Fruit fly (Drosophila melanogaster) whole organism, embryonic: ENCODE data around the gene Tctp.

Experiments used
- Bteb2 ChIP-seq: fragments of 200-800 bp; sonication (Bioruptor generic); optimal IDR thresholded peaks from 2 replicates; lab custom pipeline; 2016; ENCODE audit warnings: missing biosample characterization, missing genetic modification characterization
- CG10209 ChIP-seq: fragments of 200-800 bp; sonication (Bioruptor generic); optimal IDR thresholded peaks from 3 replicates; lab custom pipeline; 2017; ENCODE audit warnings: missing biosample characterization, mild to moderate bottlenecking, missing genetic modification characterization, missing genetic modification reagents
- CG10321 ChIP-seq: fragments of 200-800 bp; sonication (Bioruptor generic); IDR thresholded peaks from 2 replicates; pipeline ENCODE4 v1.3.6; 2022; ENCODE audit warnings: missing biosample characterization, missing genetic modification characterization
- CG10543 ChIP-seq: fragments of 200-800 bp; sonication (Bioruptor generic); optimal IDR thresholded peaks from 3 replicates; lab custom pipeline; 2017; ENCODE audit warnings: missing biosample characterization, mild to moderate bottlenecking, missing genetic modification characterization, moderate library complexity
- CG13424 ChIP-seq: fragments of 200-800 bp; sonication (Bioruptor generic); optimal IDR thresholded peaks from 2 replicates; lab custom pipeline; 2019; ENCODE audit warnings: missing biosample characterization, mild to moderate bottlenecking, missing genetic modification characterization, moderate library complexity
- CG13624 ChIP-seq: fragments of 200-800 bp; sonication (Bioruptor generic); optimal IDR thresholded peaks from 2 replicates; lab custom pipeline; 2016; ENCODE audit warnings: missing biosample characterization, missing genetic modification characterization
- CG15696 ChIP-seq: fragments of 200-800 bp; sonication (Bioruptor generic); optimal IDR thresholded peaks from 2 replicates; lab custom pipeline; 2019; ENCODE audit warnings: missing biosample characterization, mild to moderate bottlenecking, missing genetic modification characterization, moderate library complexity
- CG17361 ChIP-seq: fragments of 200-800 bp; sonication (Bioruptor generic); IDR thresholded peaks from 3 replicates; pipeline ENCODE4 v1.3.6; 2022; ENCODE audit warnings: missing biosample characterization, missing genetic modification characterization
- CG17829 ChIP-seq: fragments of 200-800 bp; optimal IDR thresholded peaks from 2 replicates; lab custom pipeline; 2019; ENCODE audit warnings: missing biosample characterization, mild to moderate bottlenecking, missing genetic modification characterization, moderate library complexity
- CG18619 ChIP-seq: fragments of 200-800 bp; sonication (Bioruptor generic); optimal IDR thresholded peaks from 3 replicates; lab custom pipeline; 2017; ENCODE audit warnings: missing biosample characterization, mild to moderate bottlenecking, missing genetic modification characterization
- CG2202 ChIP-seq: fragments of 200-800 bp; sonication (Bioruptor generic); optimal IDR thresholded peaks from 2 replicates; lab custom pipeline; 2018; ENCODE audit warnings: missing biosample characterization, mild to moderate bottlenecking, missing genetic modification characterization
- CG3847 ChIP-seq: fragments of 200-800 bp; sonication (Bioruptor generic); IDR thresholded peaks from 2 replicates; pipeline ENCODE4 v1.3.6; 2022; ENCODE audit warnings: missing biosample characterization, missing genetic modification characterization
- CG6765 ChIP-seq: fragments of 200-800 bp; sonication (Bioruptor generic); optimal IDR thresholded peaks from 3 replicates; lab custom pipeline; 2017; ENCODE audit warnings: missing biosample characterization, mild to moderate bottlenecking, missing genetic modification characterization
- CG7271 ChIP-seq: fragments of 200-800 bp; sonication (Bioruptor generic); optimal IDR thresholded peaks from 2 replicates; lab custom pipeline; 2018; ENCODE audit warnings: missing biosample characterization, mild to moderate bottlenecking, missing genetic modification characterization, moderate library complexity
- CG8944 ChIP-seq: fragments of 200-800 bp; sonication (Bioruptor generic); optimal IDR thresholded peaks from 3 replicates; lab custom pipeline; 2016; ENCODE audit warnings: missing biosample characterization, missing genetic modification characterization
- CG9215 ChIP-seq: fragments of 200-800 bp; sonication (Bioruptor generic); IDR thresholded peaks from 2 replicates; pipeline ENCODE4 v1.3.6; 2022; ENCODE audit warnings: missing biosample characterization, missing genetic modification characterization
- CG9817 ChIP-seq: fragments of 200-800 bp; sonication (Bioruptor generic); optimal IDR thresholded peaks from 2 replicates; lab custom pipeline; 2018; ENCODE audit warnings: missing biosample characterization, mild to moderate bottlenecking, missing genetic modification characterization, moderate library complexity
- Camta ChIP-seq: fragments of 200-800 bp; sonication (Bioruptor generic); optimal IDR thresholded peaks from 2 replicates; lab custom pipeline; 2016; ENCODE audit warnings: missing biosample characterization, missing genetic modification characterization
- GATAe ChIP-seq: fragments of 200-800 bp; sonication (Bioruptor generic); conservative IDR thresholded peaks from 2 replicates; pipeline ENCODE4 v1.3.6; 2022; ENCODE audit warnings: missing biosample characterization, missing genetic modification characterization
- HLH54F ChIP-seq: fragments of 200-800 bp; sonication (Bioruptor generic); optimal IDR thresholded peaks from 3 replicates; lab custom pipeline; 2016; ENCODE audit warnings: missing biosample characterization, missing genetic modification characterization
- HLHmδ ChIP-seq: fragments of 200-800 bp; sonication (Bioruptor generic); optimal IDR thresholded peaks from 2 replicates; lab custom pipeline; 2018; ENCODE audit warnings: missing biosample characterization, mild to moderate bottlenecking, missing genetic modification characterization, moderate library complexity
- Hmx ChIP-seq: fragments of 200-800 bp; sonication (Bioruptor generic); optimal IDR thresholded peaks from 2 replicates; lab custom pipeline; 2016; ENCODE audit warnings: missing biosample characterization, missing genetic modification characterization
- Hr3 ChIP-seq: fragments of 200-800 bp; sonication (Bioruptor generic); optimal IDR thresholded peaks from 3 replicates; lab custom pipeline; 2016; ENCODE audit warnings: missing biosample characterization, missing genetic modification characterization
- Hsf ChIP-seq: fragments of 200-800 bp; sonication (Bioruptor generic); optimal IDR thresholded peaks from 3 replicates; lab custom pipeline; 2016; ENCODE audit warnings: missing biosample characterization, missing genetic modification characterization
- MBD-R2 ChIP-seq: fragments of 200-800 bp; sonication (Bioruptor generic); IDR thresholded peaks from 2 replicates; pipeline ENCODE4 v1.3.6; 2022; ENCODE audit warnings: missing biosample characterization, missing genetic modification characterization
- NC2α ChIP-seq: fragments of 200-800 bp; sonication (Bioruptor generic); optimal IDR thresholded peaks from 2 replicates; lab custom pipeline; 2016; ENCODE audit warnings: missing biosample characterization, missing genetic modification characterization
- Nf-YC ChIP-seq: fragments of 200-800 bp; optimal IDR thresholded peaks from 3 replicates; lab custom pipeline; 2019; ENCODE audit warnings: missing biosample characterization, mild to moderate bottlenecking, missing genetic modification characterization, moderate library complexity
- NfI ChIP-seq: fragments of 200-800 bp; sonication (Bioruptor generic); optimal IDR thresholded peaks from 3 replicates; lab custom pipeline; 2018; ENCODE audit warnings: missing biosample characterization, mild to moderate bottlenecking, missing genetic modification characterization, moderate library complexity
- Rfx ChIP-seq: fragments of 200-800 bp; sonication (Bioruptor generic); IDR thresholded peaks from 2 replicates; pipeline ENCODE4 v1.3.6; 2022; ENCODE audit warnings: missing biosample characterization, missing genetic modification characterization
- Taf1 ChIP-seq: fragments of 200-800 bp; sonication (Bioruptor generic); IDR thresholded peaks from 2 replicates; pipeline ENCODE4 v1.3.6; 2022; ENCODE audit warnings: missing biosample characterization, missing genetic modification characterization
- ac ChIP-seq: fragments of 200-800 bp; sonication (Bioruptor generic); optimal IDR thresholded peaks from 3 replicates; lab custom pipeline; 2017; ENCODE audit warnings: missing biosample characterization, mild to moderate bottlenecking, missing genetic modification characterization
- al ChIP-seq: fragments of 200-800 bp; sonication (Bioruptor generic); IDR thresholded peaks from 2 replicates; pipeline ENCODE4 v1.3.6; 2022; ENCODE audit warnings: missing biosample characterization, missing genetic modification characterization
- bcd ChIP-seq: fragments of 200-800 bp; sonication (Bioruptor generic); optimal IDR thresholded peaks from 2 replicates; lab custom pipeline; 2017; ENCODE audit warnings: missing biosample characterization, mild to moderate bottlenecking, missing genetic modification characterization
- bsh ChIP-seq, 2 experiments: fragments of 200-800 bp; sonication (Bioruptor generic); optimal IDR thresholded peaks; 2 replicates each; lab custom pipeline; 2017 to 2018; ENCODE audit warnings: mild to moderate bottlenecking in 2 of 2, missing biosample characterization in 2 of 2, missing genetic modification characterization in 2 of 2, moderate library complexity in 1 of 2
- caup ChIP-seq: fragments of 200-800 bp; sonication (Bioruptor generic); optimal IDR thresholded peaks from 3 replicates; lab custom pipeline; 2017; ENCODE audit warnings: missing biosample characterization, mild to moderate bottlenecking, missing genetic modification characterization, moderate library complexity; ENCODE audit not compliant: severe bottlenecking
- crp ChIP-seq, 2 experiments: fragments of 200-800 bp; sonication (Bioruptor generic); optimal IDR thresholded peaks; 2 replicates in 1 of 2; 3 replicates in 1 of 2; lab custom pipeline; 2017; ENCODE audit warnings: missing biosample characterization in 2 of 2, missing genetic modification characterization in 2 of 2, mild to moderate bottlenecking in 1 of 2, moderate library complexity in 1 of 2
- dmrt11E ChIP-seq: fragments of 200-800 bp; sonication (Bioruptor generic); optimal IDR thresholded peaks from 3 replicates; lab custom pipeline; 2018; ENCODE audit warnings: missing biosample characterization, mild to moderate bottlenecking, missing genetic modification characterization, moderate library complexity
- fd96Cb ChIP-seq: fragments of 200-800 bp; sonication (Bioruptor generic); optimal IDR thresholded peaks from 2 replicates; lab custom pipeline; 2018; ENCODE audit warnings: missing biosample characterization, mild to moderate bottlenecking, missing genetic modification characterization, moderate library complexity
- grau ChIP-seq: fragments of 200-800 bp; optimal IDR thresholded peaks from 3 replicates; lab custom pipeline; 2019; ENCODE audit warnings: missing biosample characterization, mild to moderate bottlenecking, missing genetic modification characterization, moderate library complexity
- inv ChIP-seq: fragments of 200-800 bp; sonication (Bioruptor generic); IDR thresholded peaks from 2 replicates; pipeline ENCODE4 v1.3.6; 2022; ENCODE audit warnings: missing biosample characterization, missing genetic modification characterization; ENCODE audit not compliant: partially characterized antibody
- lab ChIP-seq: fragments of 200-800 bp; sonication (Bioruptor generic); optimal IDR thresholded peaks from 3 replicates; lab custom pipeline; 2017; ENCODE audit warnings: missing biosample characterization, missing genetic modification characterization, mild to moderate bottlenecking, moderate library complexity, missing genetic modification reagents
- maf-S ChIP-seq: fragments of 200-800 bp; sonication (Bioruptor generic); optimal IDR thresholded peaks from 2 replicates; lab custom pipeline; 2016; ENCODE audit warnings: missing biosample characterization, missing genetic modification characterization
- nerfin-1 ChIP-seq: fragments of 200-800 bp; sonication (Bioruptor generic); optimal IDR thresholded peaks from 3 replicates; lab custom pipeline; 2019; ENCODE audit warnings: missing biosample characterization, mild to moderate bottlenecking, missing genetic modification characterization, moderate library complexity
- nmo ChIP-seq: fragments of 200-800 bp; sonication (Bioruptor generic); optimal IDR thresholded peaks from 2 replicates; lab custom pipeline; 2018; ENCODE audit warnings: missing biosample characterization, mild to moderate bottlenecking, missing genetic modification characterization, moderate library complexity
- pzg ChIP-seq: fragments of 200-800 bp; sonication (Bioruptor generic); optimal IDR thresholded peaks from 3 replicates; lab custom pipeline; 2018; ENCODE audit warnings: missing biosample characterization, mild to moderate bottlenecking, missing genetic modification characterization, moderate library complexity
- shn ChIP-seq: fragments of 200-800 bp; sonication (Bioruptor generic); optimal IDR thresholded peaks from 3 replicates; lab custom pipeline; 2016; ENCODE audit warnings: missing biosample characterization, missing genetic modification characterization
- tin ChIP-seq: fragments of 200-800 bp; sonication (Bioruptor generic); optimal IDR thresholded peaks from 3 replicates; lab custom pipeline; 2016; ENCODE audit warnings: missing biosample characterization, missing genetic modification characterization
- vvl ChIP-seq: fragments of 200-800 bp; sonication (Bioruptor generic); IDR thresholded peaks from 2 replicates; pipeline ENCODE4 v1.3.6; 2022; ENCODE audit warnings: missing biosample characterization, missing genetic modification characterization
- wdn ChIP-seq: fragments of 200-800 bp; sonication (Bioruptor generic); IDR thresholded peaks from 2 replicates; pipeline ENCODE4 v1.3.6; 2022; ENCODE audit warnings: missing biosample characterization, missing genetic modification characterization

Gene Tctp

dm6 chr3R:11209801-11210402 is at the start of gene Tctp, which contains the start of gene SdhC:
Tctp (plus strand) TSS chr3R:11210247.
SdhC (minus strand) TSS chr3R:11209849.
- peak; percentile 70 for TF ChIP-seq Nf-YC (tag; lab: Kevin White, UChicago)
- TF ChIP-seq bsh (GFP tag; optimal IDR thresholded peaks at IDR 0.05; lab: Kevin White, UChicago) = peak in 1 of 2 experiments; percentile 20
- peak; percentile 49 for TF ChIP-seq tin
- TF ChIP-seq CG7271 (tag; lab: Kevin White, UChicago) = peak; percentile 26
- 0 out of 2 replicates have a peak, but pooled peaks have one; percentile 25 for TF ChIP-seq MBD-R2 (GFP tag; lab: Robert Waterston, UW)
- peak; percentile 79 for TF ChIP-seq CG17361
- peak; percentile 72 for TF ChIP-seq nmo (GFP tag; lab: Kevin White, UChicago)
- peak; percentile 43 for TF ChIP-seq CG13624 (GFP tag; lab: Kevin White, UChicago)
- TF ChIP-seq NfI = peak; percentile 38
- peak; percentile 41 for TF ChIP-seq Hr3 (GFP tag; lab: Kevin White, UChicago)
- peak; percentile 40 for TF ChIP-seq CG6765
- TF ChIP-seq wdn (GFP tag; lab: Robert Waterston, UW) = no peak
- TF ChIP-seq CG15696 (tag; lab: Kevin White, UChicago) = peak; percentile 57
- TF ChIP-seq CG13424 (tag; lab: Kevin White, UChicago) = peak; percentile 60
- peak; percentile 14 for TF ChIP-seq CG2202
- peak; percentile 12 for TF ChIP-seq CG10209 (GFP tag; lab: Kevin White, UChicago)
- TF ChIP-seq GATAe (GFP tag; lab: Robert Waterston, UW) = no peak
- TF ChIP-seq nerfin-1 (tag; lab: Kevin White, UChicago) = peak; percentile 9
- TF ChIP-seq Taf1 (GFP tag; lab: Robert Waterston, UW) = no peak
- peak; percentile 25; the same call in 1 of the 2 replicates for TF ChIP-seq inv (GFP tag; lab: Robert Waterston, UW)
- peak; percentile 22 for TF ChIP-seq bcd (GFP tag; lab: Kevin White, UChicago)
- peak; percentile 38 for TF ChIP-seq shn (GFP tag; lab: Kevin White, UChicago)
- TF ChIP-seq NC2α (GFP tag; lab: Kevin White, UChicago) = no peak
- TF ChIP-seq vvl (GFP tag; lab: Robert Waterston, UW) = 0 out of 2 replicates have a peak, but pooled peaks have one; percentile 34
- TF ChIP-seq ac (GFP tag; lab: Kevin White, UChicago) = no peak
- TF ChIP-seq CG8944 = no peak
- peak; percentile 8; the same call in 1 of the 2 replicates for TF ChIP-seq CG10321 (GFP tag; lab: Robert Waterston, UW)
- peak in 1 of 2 experiments; percentile 23 for TF ChIP-seq crp (GFP tag; optimal IDR thresholded peaks at IDR 0.05; lab: Kevin White, UChicago)
- TF ChIP-seq grau (tag; lab: Kevin White, UChicago) = peak; percentile 61
- peak; percentile 47 for TF ChIP-seq dmrt11E (tag; lab: Kevin White, UChicago)
- TF ChIP-seq pzg (GFP tag; lab: Kevin White, UChicago) = peak; percentile 74
- peak; percentile 17 for TF ChIP-seq Hmx
- TF ChIP-seq Rfx (GFP tag; lab: Robert Waterston, UW) = peak; percentile 37
- peak; percentile 20 for TF ChIP-seq CG18619 (GFP tag; lab: Kevin White, UChicago)
- peak; percentile 40 for TF ChIP-seq CG9817 (tag; lab: Kevin White, UChicago)
- TF ChIP-seq fd96Cb (tag; lab: Kevin White, UChicago) = no peak
- TF ChIP-seq CG17829 (tag; lab: Kevin White, UChicago) = peak; percentile 59
- TF ChIP-seq lab (GFP tag; lab: Kevin White, UChicago) = peak; percentile 41
- TF ChIP-seq Camta (GFP tag; lab: Kevin White, UChicago) = peak; percentile 35
- TF ChIP-seq Bteb2 (GFP tag; lab: Kevin White, UChicago) = peak; percentile 46
- TF ChIP-seq maf-S (GFP tag; lab: Kevin White, UChicago) = no peak
- peak; percentile 64 for TF ChIP-seq Hsf (GFP tag; lab: Kevin White, UChicago)
- TF ChIP-seq CG10543 (GFP tag; lab: Kevin White, UChicago) = peak; percentile 79
- peak; percentile 28; the same call in 1 of the 2 replicates for TF ChIP-seq CG3847 (GFP tag; lab: Robert Waterston, UW)
- TF ChIP-seq HLHmδ = peak; percentile 51
- peak; percentile 39 for TF ChIP-seq HLH54F (GFP tag; lab: Kevin White, UChicago)
- TF ChIP-seq CG9215 (GFP tag; lab: Robert Waterston, UW) = peak; percentile 18; the same call in 1 of the 2 replicates
- TF ChIP-seq caup = peak; percentile 20
- TF ChIP-seq al (GFP tag; lab: Robert Waterston, UW) = no peak
